Fruit fly (Drosophila melanogaster): ENCODE results near the gene Idh3b.

- TF ChIP-seq Lpt (GFP tag; optimal IDR thresholded peaks at IDR 0.05) (no peak), Ets21C (GFP tag; optimal IDR thresholded peaks at IDR 0.05) (no peak), Smox (GFP tag; optimal IDR thresholded peaks at IDR 0.05) (no peak), Ets96B (tag; optimal IDR thresholded peaks at IDR 0.05) (no peak), CG16779 (tag; optimal IDR thresholded peaks at IDR 0.05) (no peak), CG8319 (GFP tag; optimal IDR thresholded peaks at IDR 0.05) (no peak), CG10669 (GFP tag; optimal IDR thresholded peaks at IDR 0.05) (no peak), eg (GFP tag; IDR thresholded peaks at IDR 0.05) (no peak), fkh (GFP tag; optimal IDR thresholded peaks at IDR 0.05) (no peak)
Measured at dm6 chr3R:22044443-22044970, 25.3 kb upstream of the Idh3b start.
